Fruit fly (Drosophila melanogaster) whole organism, embryonic: ENCODE data around the gene CG10005.

Experiments
- BEAF-32 ChIP-seq: fragments of 200-800 bp; sonication (Bioruptor generic); optimal IDR thresholded peaks from 3 replicates; lab custom pipeline; 2017; ENCODE audit warnings: missing biosample characterization, missing genetic modification characterization, mild to moderate bottlenecking, moderate library complexity, missing genetic modification reagents
- Blimp-1 ChIP-seq: fragments of 200-800 bp; sonication (Bioruptor generic); optimal IDR thresholded peaks from 3 replicates; lab custom pipeline; 2018; ENCODE audit warnings: missing biosample characterization, missing genetic modification characterization, mild to moderate bottlenecking, moderate library complexity, missing genetic modification reagents
- CG10267 ChIP-seq: fragments of 200-800 bp; sonication (Bioruptor generic); optimal IDR thresholded peaks from 2 replicates; lab custom pipeline; 2018; ENCODE audit warnings: missing biosample characterization, mild to moderate bottlenecking, missing genetic modification characterization, moderate library complexity
- CG11456 ChIP-seq: fragments of 200-800 bp; sonication (Bioruptor generic); IDR thresholded peaks from 3 replicates; pipeline ENCODE4 v1.3.6; 2022; ENCODE audit warnings: missing biosample characterization, missing genetic modification characterization
- CG11504 ChIP-seq: fragments of 200-800 bp; sonication (Bioruptor generic); optimal IDR thresholded peaks from 3 replicates; lab custom pipeline; 2019; ENCODE audit warnings: missing biosample characterization, mild to moderate bottlenecking, missing genetic modification characterization, moderate library complexity
- CG12659 ChIP-seq: fragments of 200-800 bp; sonication (Bioruptor generic); optimal IDR thresholded peaks from 3 replicates; lab custom pipeline; 2017; ENCODE audit warnings: mild to moderate bottlenecking, missing biosample characterization, missing genetic modification reagents, missing genetic modification characterization
- CG13424 ChIP-seq: fragments of 200-800 bp; sonication (Bioruptor generic); optimal IDR thresholded peaks from 2 replicates; lab custom pipeline; 2019; ENCODE audit warnings: missing biosample characterization, mild to moderate bottlenecking, missing genetic modification characterization, moderate library complexity
- CG14667 ChIP-seq: fragments of 200-800 bp; sonication (Bioruptor generic); IDR thresholded peaks from 2 replicates; pipeline ENCODE4 v1.3.6; 2022; ENCODE audit warnings: missing biosample characterization, missing genetic modification characterization
- CG18262 ChIP-seq: fragments of 200-800 bp; optimal IDR thresholded peaks from 3 replicates; lab custom pipeline; 2019; ENCODE audit warnings: missing biosample characterization, mild to moderate bottlenecking, missing genetic modification characterization, moderate library complexity
- CG2199 ChIP-seq: fragments of 200-800 bp; sonication (Bioruptor generic); IDR thresholded peaks from 3 replicates; pipeline ENCODE4 v1.3.6; 2022; ENCODE audit warnings: missing biosample characterization, missing genetic modification characterization
- CG32772 ChIP-seq: fragments of 200-800 bp; sonication (Bioruptor generic); IDR thresholded peaks from 2 replicates; pipeline ENCODE4 v1.3.6; 2022; ENCODE audit warnings: missing biosample characterization, missing genetic modification characterization
- CG6854 ChIP-seq: fragments of 200-800 bp; sonication (Bioruptor generic); optimal IDR thresholded peaks from 3 replicates; lab custom pipeline; 2017; ENCODE audit warnings: missing biosample characterization, mild to moderate bottlenecking, missing genetic modification characterization
- CG7556 ChIP-seq: fragments of 200-800 bp; sonication (Bioruptor generic); optimal IDR thresholded peaks from 2 replicates; lab custom pipeline; 2017; ENCODE audit warnings: missing biosample characterization, mild to moderate bottlenecking, missing genetic modification characterization
- CG9797 ChIP-seq: fragments of 200-800 bp; sonication (Bioruptor generic); optimal IDR thresholded peaks from 3 replicates; lab custom pipeline; 2018; ENCODE audit warnings: missing biosample characterization, mild to moderate bottlenecking, missing genetic modification characterization
- D ChIP-seq, 2 experiments: fragments of 200-800 bp in 1 of 2; fragments of >200 bp in 1 of 2; sonication (Bioruptor generic) in 1 of 2; optimal IDR thresholded peaks; 2 replicates in 1 of 2; 3 replicates in 1 of 2; lab custom pipeline; 2017; ENCODE audit warnings: mild to moderate bottlenecking in 1 of 2, missing biosample characterization in 1 of 2, missing genetic modification characterization in 1 of 2, missing genetic modification reagents in 1 of 2
- Deaf1 ChIP-seq: fragments of 200-800 bp; optimal IDR thresholded peaks from 3 replicates; lab custom pipeline; 2019; ENCODE audit warnings: missing biosample characterization, mild to moderate bottlenecking, missing genetic modification characterization, moderate library complexity
- HLH3B ChIP-seq: fragments of 200-800 bp; sonication (Bioruptor generic); IDR thresholded peaks from 2 replicates; pipeline ENCODE4 v1.3.6; 2022; ENCODE audit warnings: missing biosample characterization, missing genetic modification characterization
- Hmr ChIP-seq: fragments of 200-800 bp; sonication (Bioruptor generic); optimal IDR thresholded peaks from 3 replicates; lab custom pipeline; 2017; ENCODE audit warnings: mild to moderate bottlenecking, missing biosample characterization, missing genetic modification reagents, missing genetic modification characterization
- Hr78 ChIP-seq, 2 experiments: fragments of 200-800 bp in 1 of 2; fragments of >200 bp in 1 of 2; sonication (Bioruptor generic) in 1 of 2; optimal IDR thresholded peaks; 2 replicates each; lab custom pipeline; 2017 to 2019; ENCODE audit warnings: missing biosample characterization in 2 of 2, missing genetic modification characterization in 2 of 2, mild to moderate bottlenecking in 1 of 2, moderate library complexity in 1 of 2
- Nf-YB ChIP-seq: fragments of 200-800 bp; sonication (Bioruptor generic); optimal IDR thresholded peaks from 3 replicates; lab custom pipeline; 2019; ENCODE audit warnings: missing biosample characterization, mild to moderate bottlenecking, missing genetic modification characterization, moderate library complexity
- Nf-YC ChIP-seq: fragments of 200-800 bp; optimal IDR thresholded peaks from 3 replicates; lab custom pipeline; 2019; ENCODE audit warnings: missing biosample characterization, mild to moderate bottlenecking, missing genetic modification characterization, moderate library complexity
- Stat92E ChIP-seq, 3 experiments: fragments of >200 bp in 2 of 3; fragments of 200-800 bp in 1 of 3; sonication (Bioruptor generic) in 1 of 3; optimal IDR thresholded peaks; 2 replicates each; lab custom pipeline; 2017 to 2019; ENCODE audit warnings: missing biosample characterization in 3 of 3, missing genetic modification characterization in 3 of 3, mild to moderate bottlenecking in 1 of 3, moderate library complexity in 1 of 3
- Tbp ChIP-seq: fragments of >200 bp; optimal IDR thresholded peaks from 2 replicates; lab custom pipeline; 2018; ENCODE audit warnings: missing biosample characterization, missing genetic modification characterization
- bowl ChIP-seq: fragments of 200-800 bp; sonication (Bioruptor generic); IDR thresholded peaks from 2 replicates; pipeline ENCODE4 v1.3.6; 2022; ENCODE audit warnings: missing biosample characterization, missing genetic modification characterization
- cg ChIP-seq: fragments of 200-800 bp; sonication (Bioruptor generic); optimal IDR thresholded peaks from 3 replicates; lab custom pipeline; 2019; ENCODE audit warnings: missing biosample characterization, mild to moderate bottlenecking, missing genetic modification characterization, moderate library complexity
- crol ChIP-seq: fragments of 200-800 bp; sonication (Bioruptor generic); IDR thresholded peaks from 2 replicates; pipeline ENCODE4 v1.3.6; 2022; ENCODE audit warnings: missing biosample characterization, missing genetic modification characterization
- da ChIP-seq: fragments of 200-800 bp; sonication (Bioruptor generic); optimal IDR thresholded peaks from 2 replicates; lab custom pipeline; 2016; ENCODE audit warnings: missing biosample characterization, missing genetic modification characterization
- gcm ChIP-seq: fragments of 200-800 bp; sonication (Bioruptor generic); optimal IDR thresholded peaks from 2 replicates; lab custom pipeline; 2019; ENCODE audit warnings: missing biosample characterization, mild to moderate bottlenecking, missing genetic modification characterization, moderate library complexity
- gcm2 ChIP-seq: fragments of 200-800 bp; sonication (Bioruptor generic); optimal IDR thresholded peaks from 2 replicates; lab custom pipeline; 2016; ENCODE audit warnings: missing biosample characterization, missing genetic modification characterization
- gt ChIP-seq: fragments of 200-800 bp; sonication (Bioruptor generic); IDR thresholded peaks from 2 replicates; pipeline ENCODE4 v1.3.6; 2022; ENCODE audit warnings: missing biosample characterization, missing genetic modification characterization
- jumu ChIP-seq: fragments of 200-800 bp; sonication (Bioruptor generic); optimal IDR thresholded peaks from 3 replicates; lab custom pipeline; 2016; ENCODE audit warnings: missing biosample characterization, missing genetic modification characterization
- ken ChIP-seq: fragments of 200-800 bp; sonication (Bioruptor generic); IDR thresholded peaks from 3 replicates; pipeline ENCODE4 v1.3.6; 2022; ENCODE audit warnings: missing biosample characterization, missing genetic modification characterization
- org-1 ChIP-seq: fragments of 200-800 bp; sonication (Bioruptor generic); optimal IDR thresholded peaks from 2 replicates; lab custom pipeline; 2017; ENCODE audit warnings: missing biosample characterization, missing genetic modification characterization
- p53 ChIP-seq: fragments of 200-800 bp; sonication (Bioruptor generic); optimal IDR thresholded peaks from 2 replicates; lab custom pipeline; 2016; ENCODE audit warnings: missing biosample characterization, missing genetic modification characterization
- scrt ChIP-seq: fragments of 200-800 bp; sonication (Bioruptor generic); optimal IDR thresholded peaks from 2 replicates; lab custom pipeline; 2018; ENCODE audit warnings: missing biosample characterization, mild to moderate bottlenecking, missing genetic modification characterization, moderate library complexity
- sisA ChIP-seq: fragments of 200-800 bp; sonication (Bioruptor generic); IDR thresholded peaks from 2 replicates; pipeline ENCODE4 v1.3.6; 2022; ENCODE audit warnings: missing biosample characterization, missing genetic modification characterization
- sna ChIP-seq: fragments of 200-800 bp; sonication (Bioruptor generic); IDR thresholded peaks from 2 replicates; pipeline ENCODE4 v1.3.6; 2022; ENCODE audit warnings: missing biosample characterization, missing genetic modification characterization; ENCODE audit not compliant: partially characterized antibody
- stwl ChIP-seq: fragments of 200-800 bp; sonication (Bioruptor generic); optimal IDR thresholded peaks from 3 replicates; lab custom pipeline; 2018; ENCODE audit warnings: missing biosample characterization, mild to moderate bottlenecking, missing genetic modification characterization, moderate library complexity
- zen ChIP-seq: fragments of 200-800 bp; sonication (Bioruptor generic); optimal IDR thresholded peaks from 3 replicates; lab custom pipeline; 2018; ENCODE audit warnings: missing biosample characterization, mild to moderate bottlenecking, missing genetic modification characterization, moderate library complexity

The CG10005 gene

DNA sequence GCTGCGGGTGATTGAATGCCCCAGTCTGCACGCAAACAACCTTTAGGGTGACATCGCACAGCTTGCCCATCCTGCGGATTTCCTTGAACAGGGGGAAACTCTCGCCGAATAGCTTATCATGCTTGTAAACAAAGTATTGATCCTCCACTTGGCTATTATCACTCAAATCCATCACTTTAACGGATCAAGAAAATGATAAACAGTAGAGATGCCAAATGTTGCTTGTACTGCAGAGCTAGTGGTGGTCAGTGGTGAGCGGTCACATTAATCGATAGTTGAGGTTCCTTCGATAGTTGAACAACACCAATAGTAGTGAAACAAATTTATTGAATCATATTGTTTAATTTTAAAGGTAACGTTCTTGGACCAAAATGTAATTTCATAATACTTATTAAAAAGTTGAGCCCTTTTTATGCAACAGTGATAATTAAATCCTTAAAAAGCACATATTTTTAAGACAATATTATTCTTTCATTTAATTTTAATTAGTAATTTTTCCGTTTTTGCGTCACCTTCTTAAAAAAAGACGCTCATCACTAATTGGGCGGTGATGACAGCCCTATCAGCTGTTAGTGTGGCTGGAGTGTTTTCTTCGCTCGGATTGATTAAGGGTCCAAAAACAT is 33.3 kb upstream of the CG10005 start, which contains the start of the genes KLHL18 and GCC185 (continued):
- peak; percentile 56; the same call in 1 of the 2 replicates for TF ChIP-seq CG14667 (GFP tag; lab: Robert Waterston, UW)

dm6 chr3R:12006417-12006816 is 29.4 kb upstream of the CG10005 start:
- peak; percentile 87 for TF ChIP-seq gcm (GFP tag; lab: Kevin White, UChicago)
- TF ChIP-seq crol (GFP tag; lab: Robert Waterston, UW) = peak; percentile 45
- no peak for TF ChIP-seq CG9797
- no peak for TF ChIP-seq Hr78 (GFP tag; optimal IDR thresholded peaks at IDR 0.05; lab: Kevin White, UChicago)
- TF ChIP-seq sisA (GFP tag; lab: Robert Waterston, UW) = no peak
- TF ChIP-seq CG11456 (GFP tag; lab: Robert Waterston, UW) = 0 out of 3 replicates have a peak, but pooled peaks have one; percentile 25
- 0 out of 3 replicates have a peak, but pooled peaks have one; percentile 56 for TF ChIP-seq CG2199 (GFP tag; lab: Robert Waterston, UW)
- no peak for TF ChIP-seq p53
- TF ChIP-seq CG18262 (tag; lab: Kevin White, UChicago) = no peak
- 0 out of 2 replicates have a peak, but pooled peaks have one; percentile 12 for TF ChIP-seq bowl (GFP tag; lab: Robert Waterston, UW)

dm6 chr3R:12005417-12005816 is 28.4 kb upstream of the CG10005 start, which contains the start of gene Tk:
Gene Tk (minus strand): TSS chr3R:12005473.
- TF ChIP-seq Tbp (no peak), CG11504 (peak; percentile 25), Deaf1 (tag; lab: Kevin White, UChicago) (peak; percentile 96), scrt (GFP tag; lab: Kevin White, UChicago) (peak; percentile 51), D (optimal IDR thresholded peaks at IDR 0.05; lab: Kevin White, UChicago) (peak; percentile 27), D (GFP tag; optimal IDR thresholded peaks at IDR 0.05; lab: Kevin White, UChicago) (no peak), CG6854 (GFP tag; lab: Kevin White, UChicago) (no peak), stwl (tag; lab: Kevin White, UChicago) (no peak), Blimp-1 (GFP tag; lab: Kevin White, UChicago) (peak; percentile 4), Nf-YC (tag; lab: Kevin White, UChicago) (peak; percentile 94), Nf-YB (GFP tag; lab: Kevin White, UChicago) (peak; percentile 79), cg (GFP tag; lab: Kevin White, UChicago) (peak; percentile 63)

DNA sequence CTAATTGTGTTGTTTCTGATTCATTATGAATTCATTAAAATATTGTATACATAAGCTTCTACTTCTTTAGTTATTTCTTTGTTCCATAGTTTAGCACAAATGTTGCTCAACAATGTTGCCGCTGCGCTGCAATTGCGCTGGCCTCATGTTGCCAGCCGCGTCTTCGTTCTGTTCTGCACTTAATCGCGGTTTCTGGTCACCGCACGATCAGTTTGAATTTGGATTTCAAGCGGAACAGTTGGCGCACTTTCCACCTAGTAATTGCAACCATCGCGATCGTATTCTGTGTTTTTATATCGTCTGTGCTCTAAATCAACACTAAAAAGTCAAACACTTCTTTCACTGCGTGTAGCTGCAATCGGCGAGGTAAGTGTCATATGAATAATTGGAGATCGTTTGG is 22.1 kb upstream of the CG10005 start, which contains the start of gene Ect3:
Ect3 (plus strand) TSS at position 205 of the 400 bp plus-strand sequence.
- no peak for TF ChIP-seq CG12659 (GFP tag; lab: Kevin White, UChicago)
- no peak for TF ChIP-seq gcm2 (GFP tag; lab: Kevin White, UChicago)
- TF ChIP-seq CG11504 = peak; percentile 99
- TF ChIP-seq Deaf1 (tag; lab: Kevin White, UChicago) = peak; percentile 32
- TF ChIP-seq Stat92E (GFP tag; optimal IDR thresholded peaks at IDR 0.05; lab: Kevin White, UChicago) = no peak
- TF ChIP-seq Blimp-1 (GFP tag; lab: Kevin White, UChicago) = no peak
- no peak for TF ChIP-seq CG13424 (tag; lab: Kevin White, UChicago)
- TF ChIP-seq CG2199 (GFP tag; lab: Robert Waterston, UW) = peak; percentile 80; the same call in 2 of the 3 replicates
- TF ChIP-seq gt = no peak
- TF ChIP-seq BEAF-32 = no peak
- no peak for TF ChIP-seq CG7556 (GFP tag; lab: Kevin White, UChicago)
- TF ChIP-seq da (GFP tag; lab: Kevin White, UChicago) = no peak
- TF ChIP-seq org-1 = no peak
- TF ChIP-seq CG10267 = no peak
- no peak for TF ChIP-seq Hmr (GFP tag; lab: Kevin White, UChicago)
- no peak for TF ChIP-seq HLH3B (GFP tag; lab: Robert Waterston, UW)
- peak; percentile 5 for TF ChIP-seq zen
- TF ChIP-seq jumu (GFP tag; lab: Kevin White, UChicago) = no peak
- TF ChIP-seq CG32772 (GFP tag; lab: Robert Waterston, UW) = no peak
- TF ChIP-seq ken (GFP tag; lab: Robert Waterston, UW) = no peak
- no peak for TF ChIP-seq sna
- TF ChIP-seq, all 482 proteins: peak for 4
